Fruit fly (Drosophila melanogaster): ENCODE results near the gene CG4658.

The CG4658 gene

dm6 chr2L:9919949-9920348 is 37.0 kb upstream of the CG4658 start, which contains the start of gene CG4594:
TSS of gene CG4594 (plus strand) at chr2L:9920160.
- peak; percentile 41 for TF ChIP-seq sage (GFP tag; optimal IDR thresholded peaks at IDR 0.05)
- TF ChIP-seq HLH106 (tag; optimal IDR thresholded peaks at IDR 0.05): no peak

dm6 chr2L:9921401-9921800 is 35.5 kb upstream of the CG4658 start, which contains the start of gene CG4592:
TSS of gene CG4592 (plus strand) at chr2L:9921633.
- TF ChIP-seq tai (GFP tag; optimal IDR thresholded peaks at IDR 0.05) (no peak), Dif (GFP tag; optimal IDR thresholded peaks at IDR 0.05; ENCODE audit: partially characterized antibody) (no peak), dmrt93B (GFP tag; optimal IDR thresholded peaks at IDR 0.05) (peak; percentile 25), psq (GFP tag; optimal IDR thresholded peaks at IDR 0.05) (peak; percentile 39), Sp1 (GFP tag; optimal IDR thresholded peaks at IDR 0.05) (no peak), CG9705 (GFP tag; optimal IDR thresholded peaks at IDR 0.05) (peak; percentile 43), GATAd (GFP tag; optimal IDR thresholded peaks at IDR 0.05) (no peak), Dfd (GFP tag; optimal IDR thresholded peaks at IDR 0.05) (no peak), sv (GFP tag; optimal IDR thresholded peaks at IDR 0.05) (peak; percentile 43), Hr83 (GFP tag; optimal IDR thresholded peaks at IDR 0.05; ENCODE audit: poor library complexity, severe bottlenecking) (peak; percentile 60), br (GFP tag; optimal IDR thresholded peaks at IDR 0.05) (peak; percentile 73), Jra (GFP tag; optimal IDR thresholded peaks at IDR 0.05) (peak; percentile 26), CG32264 (GFP tag; optimal IDR thresholded peaks at IDR 0.05) (peak; percentile 19), h (GFP tag; optimal IDR thresholded peaks at IDR 0.05) (peak; percentile 78), foxo (GFP tag; optimal IDR thresholded peaks at IDR 0.05) (peak in 1 of 2 experiments; percentile 81), usp (GFP tag; optimal IDR thresholded peaks at IDR 0.05) (no peak), brk (GFP tag; optimal IDR thresholded peaks at IDR 0.05) (no peak), woc (GFP tag; optimal IDR thresholded peaks at IDR 0.05) (peak; percentile 52), Vsx2 (GFP tag; optimal IDR thresholded peaks at IDR 0.05; ENCODE audit: partially characterized antibody) (no peak), CrebA (GFP tag; optimal IDR thresholded peaks at IDR 0.05; ENCODE audit: borderline replicate concordance) (no peak), HLH106 (tag; optimal IDR thresholded peaks at IDR 0.05) (peak; percentile 73), fru (GFP tag; optimal IDR thresholded peaks at IDR 0.05) (no peak), OdsH (GFP tag; optimal IDR thresholded peaks at IDR 0.05) (peak; percentile 62)

- TF ChIP-seq ey (GFP tag; optimal IDR thresholded peaks at IDR 0.05): no peak
- TF ChIP-seq psq (GFP tag; optimal IDR thresholded peaks at IDR 0.05): no peak
- no peak for TF ChIP-seq rgr (GFP tag; optimal IDR thresholded peaks at IDR 0.05)
- no peak for TF ChIP-seq OdsH (GFP tag; optimal IDR thresholded peaks at IDR 0.05)
- TF ChIP-seq h (GFP tag; optimal IDR thresholded peaks at IDR 0.05): no peak
- no peak for TF ChIP-seq jim (GFP tag; optimal IDR thresholded peaks at IDR 0.05)
- TF ChIP-seq Sp1 (GFP tag; optimal IDR thresholded peaks at IDR 0.05): no peak
- no peak for TF ChIP-seq Myc (optimal IDR thresholded peaks at IDR 0.05)
- TF ChIP-seq dl (GFP tag; optimal IDR thresholded peaks at IDR 0.05; ENCODE audit: insufficient read depth in 1 of 2, partially characterized antibody in 2 of 2): no peak
- no peak for TF ChIP-seq brk (GFP tag; optimal IDR thresholded peaks at IDR 0.05)
- no peak for TF ChIP-seq lola (GFP tag; optimal IDR thresholded peaks at IDR 0.05)
- TF ChIP-seq dsf (GFP tag; optimal IDR thresholded peaks at IDR 0.05; ENCODE audit: borderline replicate concordance): no peak
- TF ChIP-seq foxo (GFP tag; optimal IDR thresholded peaks at IDR 0.05): no peak
- no peak for TF ChIP-seq woc (GFP tag; optimal IDR thresholded peaks at IDR 0.05)
These were observed 32.2 kb upstream of the CG4658 start, which contains the start of the genes TbCMF46 and CG42366 for dm6 chr2L:9924765-9925164. TSS of gene TbCMF46 (minus strand) at chr2L:9924865. TSS of gene CG42366 (plus strand) at chr2L:9925161.

dm6 chr2L:9930280-9930679 is 26.7 kb upstream of the CG4658 start, which contains the start of gene CG42367:
TSS of gene CG42367 (plus strand) at chr2L:9930580.
- TF ChIP-seq Hr83 (GFP tag; optimal IDR thresholded peaks at IDR 0.05; ENCODE audit: poor library complexity, severe bottlenecking): no peak
- no peak for TF ChIP-seq Dif (GFP tag; optimal IDR thresholded peaks at IDR 0.05; ENCODE audit: partially characterized antibody)
- no peak for TF ChIP-seq dmrt93B (GFP tag; optimal IDR thresholded peaks at IDR 0.05)
- TF ChIP-seq jim (GFP tag; optimal IDR thresholded peaks at IDR 0.05): no peak
- no peak for TF ChIP-seq Rel (GFP tag; optimal IDR thresholded peaks at IDR 0.05)
- no peak for TF ChIP-seq Rel (tag; optimal IDR thresholded peaks at IDR 0.05)
- no peak for TF ChIP-seq CG32264 (GFP tag; optimal IDR thresholded peaks at IDR 0.05)
- TF ChIP-seq ey (GFP tag; optimal IDR thresholded peaks at IDR 0.05): no peak
- no peak for TF ChIP-seq Abd-B (GFP tag; optimal IDR thresholded peaks at IDR 0.05)
- TF ChIP-seq usp (GFP tag; optimal IDR thresholded peaks at IDR 0.05): no peak
- TF ChIP-seq N (GFP tag; optimal IDR thresholded peaks at IDR 0.05): no peak
- no peak for TF ChIP-seq rgr (GFP tag; optimal IDR thresholded peaks at IDR 0.05)
- TF ChIP-seq dl (GFP tag; optimal IDR thresholded peaks at IDR 0.05; ENCODE audit: insufficient read depth in 1 of 2, partially characterized antibody in 2 of 2): no peak
- no peak for TF ChIP-seq pan (optimal IDR thresholded peaks at IDR 0.05)
- no peak for TF ChIP-seq Hr78 (GFP tag; optimal IDR thresholded peaks at IDR 0.05)
- TF ChIP-seq psq (GFP tag; optimal IDR thresholded peaks at IDR 0.05): no peak

Measured in whole organism, wandering third instar larva.